Fruit fly (Drosophila melanogaster): ENCODE data around the gene CG8993.

Gene CG8993

dm6 chr3L:2386433-2386832 is 14.4 kb downstream of the CG8993 start (continued):
- TF ChIP-seq Blimp-1 (GFP tag; optimal IDR thresholded peaks at IDR 0.05) = no peak
- TF ChIP-seq CG8632 (GFP tag; optimal IDR thresholded peaks at IDR 0.05) = peak; percentile 15
- TF ChIP-seq Sox102F (GFP tag; optimal IDR thresholded peaks at IDR 0.05) = no peak
- TF ChIP-seq CG16779 (tag; optimal IDR thresholded peaks at IDR 0.05) = peak; percentile 32
- no peak for TF ChIP-seq Hr38 (GFP tag; optimal IDR thresholded peaks at IDR 0.05)
- TF ChIP-seq CG11294 (GFP tag; IDR thresholded peaks at IDR 0.05) = no peak
- TF ChIP-seq CG1621 (tag; optimal IDR thresholded peaks at IDR 0.05) = peak; percentile 64
- TF ChIP-seq CG11762 (GFP tag; optimal IDR thresholded peaks at IDR 0.05; ENCODE audit: insufficient read depth) = peak; percentile 44
- no peak for TF ChIP-seq CG31627 (GFP tag; optimal IDR thresholded peaks at IDR 0.05)
- TF ChIP-seq CG6808 (GFP tag; optimal IDR thresholded peaks at IDR 0.05) = peak; percentile 66
- peak; percentile 2 for TF ChIP-seq CG9139 (GFP tag; optimal IDR thresholded peaks at IDR 0.05)
- peak; percentile 9 for TF ChIP-seq CG7368 (GFP tag; optimal IDR thresholded peaks at IDR 0.05)
- TF ChIP-seq CG8319 (GFP tag; optimal IDR thresholded peaks at IDR 0.05) = peak; percentile 14
- TF ChIP-seq CG32006 (GFP tag; optimal IDR thresholded peaks at IDR 0.05) = peak; percentile 57
- TF ChIP-seq Hr39 (GFP tag; optimal IDR thresholded peaks at IDR 0.05) = no peak
- no peak for TF ChIP-seq Sox15 (GFP tag; optimal IDR thresholded peaks at IDR 0.05)
- peak; percentile 37 for TF ChIP-seq Lpt (GFP tag; optimal IDR thresholded peaks at IDR 0.05)
- TF ChIP-seq CG3032 (tag; optimal IDR thresholded peaks at IDR 0.05) = peak; percentile 72
- TF ChIP-seq CG6163 (GFP tag; IDR thresholded peaks at IDR 0.05) = peak; percentile 69
- TF ChIP-seq Eip78C (GFP tag) = peak; percentile 90
- peak in 1 of 2 experiments; percentile 6 for TF ChIP-seq salr (GFP tag; optimal IDR thresholded peaks at IDR 0.05)
- peak; percentile 74 for TF ChIP-seq dsx (GFP tag; optimal IDR thresholded peaks at IDR 0.05; ENCODE audit: poor library complexity, severe bottlenecking)
- no peak for TF ChIP-seq Smox (GFP tag; optimal IDR thresholded peaks at IDR 0.05)
- TF ChIP-seq esn (GFP tag; optimal IDR thresholded peaks at IDR 0.05) = peak; percentile 42
- TF ChIP-seq cyc (GFP tag; optimal IDR thresholded peaks at IDR 0.05) = peak; percentile 0
- TF ChIP-seq OdsH (GFP tag; optimal IDR thresholded peaks at IDR 0.05) = peak; percentile 27
- peak; percentile 35 for TF ChIP-seq lz (GFP tag; optimal IDR thresholded peaks at IDR 0.05)
- peak; percentile 61 for TF ChIP-seq Sox14 (GFP tag; optimal IDR thresholded peaks at IDR 0.05)
- TF ChIP-seq CG6276 (GFP tag; optimal IDR thresholded peaks at IDR 0.05) = peak; percentile 34
- no peak for TF ChIP-seq dac (GFP tag; optimal IDR thresholded peaks at IDR 0.05)
- no peak for TF ChIP-seq Ets21C (GFP tag; optimal IDR thresholded peaks at IDR 0.05)
- TF ChIP-seq CG34406 (GFP tag; optimal IDR thresholded peaks at IDR 0.05) = peak; percentile 13

DNA sequence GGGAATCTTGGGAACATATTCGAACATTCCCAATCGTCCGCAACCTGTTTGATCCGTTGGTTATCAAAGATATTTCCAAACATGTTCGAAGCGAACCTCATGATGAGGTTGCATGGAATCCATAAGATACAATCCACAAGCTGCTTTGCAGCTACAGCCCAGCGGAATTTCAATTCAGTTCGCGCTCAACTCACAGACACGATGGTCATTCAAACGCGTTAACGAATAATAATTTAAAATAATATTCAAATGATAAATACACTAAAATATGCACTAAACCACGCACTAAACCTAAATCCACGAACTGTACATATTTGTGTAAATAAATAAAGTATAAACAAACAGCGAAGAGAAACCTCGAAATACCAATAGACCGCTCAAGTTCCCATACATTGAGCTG is 15.8 kb downstream of the CG8993 start:
- no peak for TF ChIP-seq CG31627 (GFP tag; optimal IDR thresholded peaks at IDR 0.05)
- TF ChIP-seq achi (GFP tag; optimal IDR thresholded peaks at IDR 0.05) = no peak
- TF ChIP-seq CG11902 (GFP tag; optimal IDR thresholded peaks at IDR 0.05) = no peak
- TF ChIP-seq CG3032 (tag; optimal IDR thresholded peaks at IDR 0.05) = no peak
- TF ChIP-seq CG10669 (GFP tag; optimal IDR thresholded peaks at IDR 0.05) = no peak
- no peak for TF ChIP-seq CG9139 (GFP tag; optimal IDR thresholded peaks at IDR 0.05)
- 0 out of 3 replicates have a peak, but pooled peaks have one; percentile 29 for TF ChIP-seq CG6163 (GFP tag; IDR thresholded peaks at IDR 0.05)
- TF ChIP-seq Sox102F (GFP tag; optimal IDR thresholded peaks at IDR 0.05) = no peak
- TF ChIP-seq CG34406 (GFP tag; optimal IDR thresholded peaks at IDR 0.05) = no peak
- no peak for TF ChIP-seq Ets21C (GFP tag; optimal IDR thresholded peaks at IDR 0.05)
- TF ChIP-seq CG6276 (GFP tag; optimal IDR thresholded peaks at IDR 0.05) = peak; percentile 8
- no peak for TF ChIP-seq Sox15 (GFP tag; optimal IDR thresholded peaks at IDR 0.05)
- TF ChIP-seq CG6854 (GFP tag; optimal IDR thresholded peaks at IDR 0.05) = peak; percentile 51
- no peak for TF ChIP-seq Eip75B (GFP tag; optimal IDR thresholded peaks at IDR 0.05)
- peak; percentile 21 for TF ChIP-seq CG3919 (GFP tag; optimal IDR thresholded peaks at IDR 0.05)
- TF ChIP-seq vri (GFP tag; optimal IDR thresholded peaks at IDR 0.05) = peak; percentile 6
- peak; percentile 23 for TF ChIP-seq dsx (GFP tag; optimal IDR thresholded peaks at IDR 0.05; ENCODE audit: poor library complexity, severe bottlenecking)
- no peak for TF ChIP-seq CG11294 (GFP tag; IDR thresholded peaks at IDR 0.05)
- TF ChIP-seq acj6 (GFP tag; optimal IDR thresholded peaks at IDR 0.05) = no peak
- TF ChIP-seq CG6808 (GFP tag; optimal IDR thresholded peaks at IDR 0.05) = no peak
- TF ChIP-seq fd85E (GFP tag; optimal IDR thresholded peaks at IDR 0.05) = no peak
- TF ChIP-seq lz (GFP tag; optimal IDR thresholded peaks at IDR 0.05) = no peak
- TF ChIP-seq CG8319 (GFP tag; optimal IDR thresholded peaks at IDR 0.05) = no peak
- TF ChIP-seq fkh (GFP tag; optimal IDR thresholded peaks at IDR 0.05) = peak; percentile 27
- no peak for TF ChIP-seq Eip93F (GFP tag; optimal IDR thresholded peaks at IDR 0.05)
- TF ChIP-seq fd59A (GFP tag; optimal IDR thresholded peaks at IDR 0.05) = no peak
- no peak for TF ChIP-seq Hr4 (GFP tag; optimal IDR thresholded peaks at IDR 0.05)
- no peak for TF ChIP-seq CG8632 (GFP tag; optimal IDR thresholded peaks at IDR 0.05)
- no peak for TF ChIP-seq CG1621 (tag; optimal IDR thresholded peaks at IDR 0.05)
- no peak for TF ChIP-seq Sox14 (GFP tag; optimal IDR thresholded peaks at IDR 0.05)
- TF ChIP-seq Lpt (GFP tag; optimal IDR thresholded peaks at IDR 0.05) = no peak
- TF ChIP-seq CG15336 (GFP tag; IDR thresholded peaks at IDR 0.05) = 0 out of 2 replicates have a peak, but pooled peaks have one; percentile 9
- no peak for TF ChIP-seq CG6792 (GFP tag; optimal IDR thresholded peaks at IDR 0.05)
- no peak for TF ChIP-seq Ets96B (tag; optimal IDR thresholded peaks at IDR 0.05)
- peak; percentile 70 for TF ChIP-seq Eip78C (GFP tag)

All from whole organism, prepupa.